Worm (Caenorhabditis elegans): Measurements from ENCODE around the gene osm-1.

The osm-1 gene

ce11 chrX:16546135-16546534 is 5.7 kb downstream of the osm-1 start:
- no peak for TF ChIP-seq ceh-9 (tag; optimal IDR thresholded peaks at IDR 0.05)

- TF ChIP-seq che-1 (tag; optimal IDR thresholded peaks at IDR 0.05) (no peak), ztf-16 (tag; optimal IDR thresholded peaks at IDR 0.05) (no peak), tbx-7 (tag; optimal IDR thresholded peaks at IDR 0.05) (no peak), T23F11.4 (GFP tag; optimal IDR thresholded peaks at IDR 0.05) (no peak), zip-5 (tag; optimal IDR thresholded peaks at IDR 0.05) (no peak), rnt-1 (tag; optimal IDR thresholded peaks at IDR 0.05) (no peak), elt-4 (tag; optimal IDR thresholded peaks at IDR 0.05) (no peak), hlh-15 (tag; optimal IDR thresholded peaks at IDR 0.05) (no peak), pha-4 (tag; optimal IDR thresholded peaks at IDR 0.05) (no peak), ceh-22 (tag; optimal IDR thresholded peaks at IDR 0.05) (no peak), ceh-31 (tag; optimal IDR thresholded peaks at IDR 0.05) (no peak), C38D4.7 (GFP tag; optimal IDR thresholded peaks at IDR 0.05) (no peak), gmeb-2 (tag; optimal IDR thresholded peaks at IDR 0.05) (no peak), unc-42 (tag; optimal IDR thresholded peaks at IDR 0.05) (no peak), fax-1 (tag; optimal IDR thresholded peaks at IDR 0.05) (no peak), sox-4 (tag; optimal IDR thresholded peaks at IDR 0.05) (no peak), hlh-13 (GFP tag; optimal IDR thresholded peaks at IDR 0.05) (no peak), dmd-4 (tag; optimal IDR thresholded peaks at IDR 0.05; ENCODE audit: borderline replicate concordance) (no peak), dve-1 (tag; optimal IDR thresholded peaks at IDR 0.05) (no peak), pax-1 (tag; optimal IDR thresholded peaks at IDR 0.05) (no peak)
These were observed 7.8 kb downstream of the osm-1 start for ce11 chrX:16548290-16548689.

ce11 chrX:16550551-16550950 is 10.1 kb downstream of the osm-1 start:
- no peak for TF ChIP-seq ama-1 (optimal IDR thresholded peaks at IDR 0.05)
- no peak for TF ChIP-seq fkh-10 (GFP tag; optimal IDR thresholded peaks at IDR 0.05)
- no peak for TF ChIP-seq che-1 (tag; optimal IDR thresholded peaks at IDR 0.05)
- TF ChIP-seq ceh-9 (tag; optimal IDR thresholded peaks at IDR 0.05), result no peak
- TF ChIP-seq unc-42 (tag; optimal IDR thresholded peaks at IDR 0.05), result no peak
- TF ChIP-seq ceh-48 (tag; optimal IDR thresholded peaks at IDR 0.05), result no peak
- TF ChIP-seq unc-3 (GFP tag; conservative IDR thresholded peaks at IDR 0.05), result no peak
- no peak for TF ChIP-seq unc-3 (tag; optimal IDR thresholded peaks at IDR 0.05)
- no peak for TF ChIP-seq hlh-8 (tag; optimal IDR thresholded peaks at IDR 0.05)
- no peak for TF ChIP-seq ceh-2 (tag; optimal IDR thresholded peaks at IDR 0.05)
- TF ChIP-seq rnt-1 (tag; optimal IDR thresholded peaks at IDR 0.05), result no peak
- no peak for TF ChIP-seq Y22D7AL.16 (tag; optimal IDR thresholded peaks at IDR 0.05)

ce11 chrX:16551318-16551717 is 10.8 kb downstream of the osm-1 start:
- TF ChIP-seq eyg-1 (tag; optimal IDR thresholded peaks at IDR 0.05), result no peak
- TF ChIP-seq odd-2 (tag; optimal IDR thresholded peaks at IDR 0.05), result no peak
- no peak for TF ChIP-seq ceh-9 (tag; optimal IDR thresholded peaks at IDR 0.05)
- no peak for TF ChIP-seq ceh-22 (tag; optimal IDR thresholded peaks at IDR 0.05)
- TF ChIP-seq fax-1 (tag; optimal IDR thresholded peaks at IDR 0.05), result no peak
- TF ChIP-seq che-1 (tag; optimal IDR thresholded peaks at IDR 0.05), result no peak
- TF ChIP-seq nhr-11 (tag; optimal IDR thresholded peaks at IDR 0.05), result no peak
- TF ChIP-seq sox-4 (tag; optimal IDR thresholded peaks at IDR 0.05), result no peak
- TF ChIP-seq unc-86 (tag; optimal IDR thresholded peaks at IDR 0.05), result peak; percentile 6
- TF ChIP-seq hlh-30 (tag; optimal IDR thresholded peaks at IDR 0.05; ENCODE audit: insufficient read depth), result no peak
- no peak for TF ChIP-seq C08G9.2 (tag; optimal IDR thresholded peaks at IDR 0.05)
- no peak for TF ChIP-seq ttx-3 (tag; optimal IDR thresholded peaks at IDR 0.05)
- peak; percentile 12 for TF ChIP-seq ceh-6 (GFP tag; optimal IDR thresholded peaks at IDR 0.05)
- no peak for TF ChIP-seq Y22D7AL.16 (tag; optimal IDR thresholded peaks at IDR 0.05)
- no peak for TF ChIP-seq sdc-2 (tag; optimal IDR thresholded peaks at IDR 0.05)
- no peak for TF ChIP-seq dve-1 (tag; optimal IDR thresholded peaks at IDR 0.05)
- TF ChIP-seq C38D4.7 (GFP tag; optimal IDR thresholded peaks at IDR 0.05), result peak; percentile 38
- TF ChIP-seq lin-11 (tag; optimal IDR thresholded peaks at IDR 0.05), result no peak
- TF ChIP-seq pha-2 (tag; optimal IDR thresholded peaks at IDR 0.05), result no peak
- peak; percentile 11 for TF ChIP-seq pat-9 (tag; optimal IDR thresholded peaks at IDR 0.05)
- TF ChIP-seq mec-3 (tag; optimal IDR thresholded peaks at IDR 0.05; ENCODE audit: borderline replicate concordance), result no peak
- peak; percentile 41 for TF ChIP-seq gmeb-2 (tag; optimal IDR thresholded peaks at IDR 0.05)
- TF ChIP-seq ceh-14 (tag; optimal IDR thresholded peaks at IDR 0.05), result no peak
- TF ChIP-seq madf-2 (tag; optimal IDR thresholded peaks at IDR 0.05), result no peak
- no peak for TF ChIP-seq ceh-45 (GFP tag; IDR thresholded peaks at IDR 0.05)
- no peak for TF ChIP-seq lim-6 (tag; optimal IDR thresholded peaks at IDR 0.05)
- TF ChIP-seq ceh-19 (GFP tag; optimal IDR thresholded peaks at IDR 0.05), result no peak
- no peak for TF ChIP-seq nhr-232 (tag; optimal IDR thresholded peaks at IDR 0.05)
- TF ChIP-seq ceh-34 (tag; optimal IDR thresholded peaks at IDR 0.05), result no peak

Data from whole organism, late embryonic.